Fruit fly (Drosophila melanogaster) whole organism, adult: ENCODE measurements around the gene CG31068.

ENCODE experiments used
- CG1620 ChIP-seq: fragments of 200-800 bp; sonication (Bioruptor generic); optimal IDR thresholded peaks from 2 replicates; lab custom pipeline; 2016; ENCODE audit warnings: missing biosample characterization, missing genetic modification characterization
- CG7045 ChIP-seq: fragments of 200-800 bp; sonication (Bioruptor generic); optimal IDR thresholded peaks from 2 replicates; lab custom pipeline; 2017; ENCODE audit warnings: missing biosample characterization, mild to moderate bottlenecking, missing genetic modification characterization
- Clk ChIP-seq: fragments of 200-800 bp; sonication (Bioruptor generic); optimal IDR thresholded peaks from 2 replicates; lab custom pipeline; 2017; ENCODE audit warnings: missing biosample characterization, missing genetic modification characterization
- Hr96 ChIP-seq: fragments of 200-800 bp; sonication (Bioruptor generic); optimal IDR thresholded peaks from 2 replicates; lab custom pipeline; 2016; ENCODE audit warnings: missing biosample characterization, missing genetic modification characterization
- bab1 ChIP-seq: fragments of 200-800 bp; sonication (Bioruptor generic); optimal IDR thresholded peaks from 3 replicates; lab custom pipeline; 2019; ENCODE audit warnings: missing biosample characterization, mild to moderate bottlenecking, missing genetic modification characterization, moderate library complexity
- kay ChIP-seq: fragments of 200-800 bp; sonication (Bioruptor generic); peaks from one replicate; lab custom pipeline; 2016; ENCODE audit warnings: missing biosample characterization, missing genetic modification characterization, borderline replicate concordance
- ovo ChIP-seq: fragments of 200-800 bp; sonication (Bioruptor generic); optimal IDR thresholded peaks from 2 replicates; lab custom pipeline; 2016; ENCODE audit warnings: missing biosample characterization, missing genetic modification characterization
- pad ChIP-seq: fragments of 200-800 bp; sonication (Bioruptor generic); optimal IDR thresholded peaks from 3 replicates; lab custom pipeline; 2017; ENCODE audit warnings: missing biosample characterization, missing genetic modification characterization, mild to moderate bottlenecking, moderate library complexity, missing genetic modification reagents

DNA sequence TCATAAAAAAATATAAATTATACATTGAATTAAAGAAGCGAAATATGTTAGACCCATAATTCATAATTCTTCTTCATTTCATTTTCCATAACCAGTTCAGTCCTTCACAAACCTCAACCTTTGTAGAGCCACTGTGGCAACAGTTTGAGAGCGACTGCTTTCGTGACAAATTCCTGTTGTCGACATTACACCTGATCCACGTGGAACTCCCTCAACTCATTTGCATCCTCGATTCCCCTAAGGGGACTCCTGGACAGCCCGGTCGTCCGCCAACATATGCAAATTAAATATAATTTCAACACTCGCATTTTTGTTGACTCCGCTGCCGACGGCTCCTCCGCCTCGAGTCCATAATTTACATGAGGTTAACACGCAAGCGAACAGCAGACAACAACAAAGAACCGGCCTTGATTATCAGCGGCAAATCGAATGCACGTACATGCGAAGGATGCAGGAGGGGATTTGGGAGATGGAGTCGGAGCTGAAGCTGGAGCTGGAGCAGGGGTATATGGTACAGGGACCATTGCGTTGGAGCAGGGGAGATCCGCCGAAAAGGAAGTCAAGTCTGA lies 7.3 kb upstream of the CG31068 start:
- TF ChIP-seq pad (GFP tag; lab: Kevin White, UChicago) = no peak
- no peak for TF ChIP-seq Clk (GFP tag; lab: Kevin White, UChicago)
- no peak for TF ChIP-seq bab1 (GFP tag; lab: Kevin White, UChicago)
- TF ChIP-seq CG7045 (GFP tag; lab: Kevin White, UChicago) = no peak
- no peak for TF ChIP-seq Hr96 (GFP tag; lab: Kevin White, UChicago)
- TF ChIP-seq ovo (GFP tag; lab: Kevin White, UChicago) = no peak
- no peak for TF ChIP-seq kay (GFP tag; lab: Kevin White, UChicago)
- TF ChIP-seq CG1620 = no peak
